Worm (Caenorhabditis elegans) whole organism, L3 larva: ENCODE data around the gene F36D4.5.

Experiments used
- ama-1 ChIP-seq: fragments of 150-350 bp; optimal IDR thresholded peaks from 2 replicates; lab custom pipeline; 2018
- ceh-82 ChIP-seq: fragments of 150-350 bp; optimal IDR thresholded peaks from 2 replicates; lab custom pipeline; 2014; ENCODE audit warnings: missing biosample characterization, missing genetic modification characterization
- egl-27 ChIP-seq: sonication (generic microtip); optimal IDR thresholded peaks from 4 replicates; lab custom pipeline; 2017; ENCODE audit warnings: missing biosample characterization, missing genetic modification reagents, missing genetic modification characterization
- elt-2 ChIP-seq: sonication (generic microtip); optimal IDR thresholded peaks from 2 replicates; lab custom pipeline; 2016; ENCODE audit warnings: missing genetic modification reagents, mild to moderate bottlenecking, missing genetic modification characterization, missing compliant biosample characterization
- elt-3 ChIP-seq, 3 experiments: fragments of 150-350 bp in 1 of 3; sonication (generic microtip) in 2 of 3; optimal IDR thresholded peaks; 2 replicates in 2 of 3; 4 replicates in 1 of 3; lab custom pipeline; 2014 to 2017; ENCODE audit warnings: missing biosample characterization in 3 of 3, missing genetic modification characterization in 3 of 3
- eor-1 ChIP-seq, 2 experiments: fragments of 150-350 bp; optimal IDR thresholded peaks; 2 replicates each; lab custom pipeline; 2014 to 2018; ENCODE audit warnings: missing biosample characterization in 2 of 2, missing genetic modification characterization in 2 of 2
- fkh-10 ChIP-seq: sonication (generic microtip); optimal IDR thresholded peaks from 2 replicates; lab custom pipeline; 2017; ENCODE audit warnings: missing biosample characterization, missing genetic modification reagents, missing genetic modification characterization
- fos-1 ChIP-seq: fragments of 150-350 bp; optimal IDR thresholded peaks from 2 replicates; lab custom pipeline; 2014; ENCODE audit warnings: missing biosample characterization, missing genetic modification characterization
- hmg-11 ChIP-seq: sonication (generic microtip); optimal IDR thresholded peaks from 2 replicates; lab custom pipeline; 2016; ENCODE audit warnings: missing genetic modification characterization, missing compliant biosample characterization
- jun-1 ChIP-seq: fragments of 150-350 bp; optimal IDR thresholded peaks from 2 replicates; lab custom pipeline; 2014; ENCODE audit warnings: missing biosample characterization, missing genetic modification reagents, missing genetic modification characterization
- lin-15B ChIP-seq: fragments of 150-350 bp; optimal IDR thresholded peaks from 2 replicates; lab custom pipeline; 2014; ENCODE audit warnings: missing biosample characterization, missing genetic modification characterization
- lin-39 ChIP-seq: fragments of 150-350 bp; optimal IDR thresholded peaks from 2 replicates; lab custom pipeline; 2018; ENCODE audit warnings: missing biosample characterization, missing genetic modification reagents, missing genetic modification characterization
- lsy-12 ChIP-seq: sonication (generic microtip); optimal IDR thresholded peaks from 2 replicates; lab custom pipeline; 2016; ENCODE audit warnings: mild to moderate bottlenecking, missing genetic modification characterization, missing compliant biosample characterization
- mdl-1 ChIP-seq: fragments of 150-350 bp; optimal IDR thresholded peaks from 2 replicates; lab custom pipeline; 2014; ENCODE audit warnings: missing biosample characterization, missing genetic modification characterization
- mml-1 ChIP-seq: fragments of 150-350 bp; sonication (generic microtip); optimal IDR thresholded peaks from 3 replicates; lab custom pipeline; 2014; ENCODE audit warnings: missing biosample characterization, missing genetic modification characterization
- nfya-1 ChIP-seq: sonication (generic microtip); optimal IDR thresholded peaks from 2 replicates; lab custom pipeline; 2017; ENCODE audit warnings: missing genetic modification characterization, mild to moderate bottlenecking, missing compliant biosample characterization, antibody characterized with exemption, moderate library complexity; ENCODE audit not compliant: insufficient read depth
- nhr-12 ChIP-seq: fragments of 150-350 bp; optimal IDR thresholded peaks from 2 replicates; lab custom pipeline; 2014; ENCODE audit warnings: missing biosample characterization, missing genetic modification characterization
- nhr-23 ChIP-seq: fragments of 150-350 bp; optimal IDR thresholded peaks from 2 replicates; lab custom pipeline; 2014; ENCODE audit warnings: missing biosample characterization, missing genetic modification reagents, missing genetic modification characterization
- nhr-237 ChIP-seq: fragments of 150-350 bp; optimal IDR thresholded peaks from 2 replicates; lab custom pipeline; 2014; ENCODE audit warnings: missing biosample characterization, missing genetic modification characterization
- nhr-25 ChIP-seq: sonication (generic microtip); optimal IDR thresholded peaks from 2 replicates; lab custom pipeline; 2017; ENCODE audit warnings: missing biosample characterization, missing genetic modification characterization
- nhr-28 ChIP-seq: fragments of 150-350 bp; optimal IDR thresholded peaks from 2 replicates; lab custom pipeline; 2014; ENCODE audit warnings: missing biosample characterization, missing genetic modification characterization
- nhr-67 ChIP-seq: fragments of 150-350 bp; optimal IDR thresholded peaks from 2 replicates; lab custom pipeline; 2014; ENCODE audit warnings: missing biosample characterization, missing genetic modification characterization
- nhr-76 ChIP-seq: fragments of 150-350 bp; sonication (generic microtip); optimal IDR thresholded peaks from 5 replicates; lab custom pipeline; 2014; ENCODE audit warnings: missing biosample characterization, missing genetic modification characterization
- nhr-77 ChIP-seq: fragments of 150-350 bp; optimal IDR thresholded peaks from 2 replicates; lab custom pipeline; 2014; ENCODE audit warnings: missing biosample characterization, missing genetic modification characterization
- pha-4 ChIP-seq: fragments of 150-350 bp; optimal IDR thresholded peaks from 2 replicates; lab custom pipeline; 2014; ENCODE audit warnings: missing biosample characterization, missing genetic modification reagents, missing genetic modification characterization
- pqm-1 ChIP-seq: fragments of 150-350 bp; optimal IDR thresholded peaks from 2 replicates; lab custom pipeline; 2017; ENCODE audit warnings: missing biosample characterization, missing genetic modification characterization, inconsistent platforms
- sea-2 ChIP-seq: fragments of 150-350 bp; sonication (generic microtip); optimal IDR thresholded peaks from 4 replicates; lab custom pipeline; 2014; ENCODE audit warnings: missing biosample characterization, missing genetic modification reagents, missing genetic modification characterization
- skn-1 ChIP-seq: fragments of 150-350 bp; optimal IDR thresholded peaks from 2 replicates; lab custom pipeline; 2014; ENCODE audit warnings: missing biosample characterization, missing genetic modification characterization
- tbx-2 ChIP-seq: sonication (generic microtip); optimal IDR thresholded peaks from 2 replicates; lab custom pipeline; 2016; ENCODE audit warnings: mild to moderate bottlenecking, missing genetic modification characterization, missing compliant biosample characterization
- unc-62 ChIP-seq: fragments of 150-350 bp; sonication (generic microtip); optimal IDR thresholded peaks from 4 replicates; lab custom pipeline; 2014; ENCODE audit warnings: missing biosample characterization, missing genetic modification reagents, missing genetic modification characterization
- zag-1 ChIP-seq: fragments of 150-350 bp; optimal IDR thresholded peaks from 2 replicates; lab custom pipeline; 2014; ENCODE audit warnings: missing biosample characterization, missing genetic modification characterization
- ztf-11 ChIP-seq: fragments of 150-350 bp; optimal IDR thresholded peaks from 2 replicates; lab custom pipeline; 2014; ENCODE audit warnings: missing biosample characterization, missing genetic modification characterization

F36D4.5 gene

ce11 chrV:9422745-9423144 is 2.9 kb downstream of the F36D4.5 start:
- peak; percentile 40 for TF ChIP-seq nhr-25 (tag; lab: Kevin White, UChicago)
- TF ChIP-seq jun-1, result no peak
- no peak for TF ChIP-seq lsy-12
- peak; percentile 54 for TF ChIP-seq hmg-11 (tag; lab: Kevin White, UChicago)
- peak; percentile 15 for TF ChIP-seq nfya-1 (tag; lab: Kevin White, UChicago)
- no peak for TF ChIP-seq ama-1 (lab: Kevin White, UChicago)
- no peak for TF ChIP-seq zag-1 (tag; lab: Kevin White, UChicago)
- TF ChIP-seq nhr-23 (tag; lab: Kevin White, UChicago), result no peak
- TF ChIP-seq pha-4 (tag; lab: Kevin White, UChicago), result peak; percentile 30

DNA sequence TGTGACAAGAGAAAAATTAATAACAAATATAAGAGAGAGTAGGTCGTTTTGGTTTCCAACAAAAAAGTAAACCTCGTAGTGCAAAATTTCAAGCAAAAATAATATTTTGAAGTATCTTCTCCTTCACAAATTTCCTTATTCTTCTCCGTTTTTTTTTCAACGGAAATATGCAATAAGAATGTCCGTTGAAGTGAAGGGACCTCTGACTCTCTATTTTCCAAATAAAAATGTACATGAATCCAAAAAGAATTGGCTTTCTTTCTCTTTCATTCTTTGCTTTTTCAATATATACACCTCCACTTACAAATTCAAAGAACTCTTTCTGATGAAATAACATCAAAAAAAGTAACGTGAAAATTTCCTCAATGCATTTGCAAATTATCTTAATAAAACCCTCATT is 9.0 kb downstream of the F36D4.5 start, which contains the start of gene F36D4.1:
Gene F36D4.1, plus strand, starts transcription at position 301 of the 400 bp plus-strand sequence.
- TF ChIP-seq skn-1 (tag; lab: Kevin White, UChicago), result no peak
- TF ChIP-seq tbx-2 (tag; lab: Kevin White, UChicago), result no peak
- TF ChIP-seq pha-4 (tag; lab: Kevin White, UChicago), result no peak
- no peak for TF ChIP-seq jun-1
- no peak for TF ChIP-seq mml-1 (tag; lab: Kevin White, UChicago)
- no peak for TF ChIP-seq mdl-1 (tag; lab: Kevin White, UChicago)
- no peak for TF ChIP-seq fos-1 (tag; lab: Kevin White, UChicago)
- no peak for TF ChIP-seq fkh-10 (GFP tag; lab: Kevin White, UChicago)
- no peak for TF ChIP-seq nhr-76 (tag; lab: Kevin White, UChicago)
- TF ChIP-seq nhr-25 (tag; lab: Kevin White, UChicago), result no peak
- no peak for TF ChIP-seq elt-3 (tag; optimal IDR thresholded peaks at IDR 0.05; lab: Kevin White, UChicago)
- TF ChIP-seq sea-2 (GFP tag; lab: Kevin White, UChicago), result no peak
- TF ChIP-seq nhr-237 (tag; lab: Kevin White, UChicago), result no peak
- no peak for TF ChIP-seq egl-27 (tag; lab: Kevin White, UChicago)
- TF ChIP-seq ceh-82 (tag; lab: Kevin White, UChicago), result no peak

ce11 chrV:9414516-9414915 is 11.1 kb downstream of the F36D4.5 start, which contains the start of gene F36D4.4:
F36D4.4 (minus strand) TSS chrV:9414616.
- TF ChIP-seq fos-1 (tag; lab: Kevin White, UChicago) (no peak), nhr-77 (tag; lab: Kevin White, UChicago) (no peak), tbx-2 (tag; lab: Kevin White, UChicago) (no peak), mml-1 (tag; lab: Kevin White, UChicago) (no peak), unc-62 (no peak), nhr-12 (no peak), sea-2 (GFP tag; lab: Kevin White, UChicago) (no peak), ztf-11 (tag; lab: Kevin White, UChicago) (no peak)

DNA sequence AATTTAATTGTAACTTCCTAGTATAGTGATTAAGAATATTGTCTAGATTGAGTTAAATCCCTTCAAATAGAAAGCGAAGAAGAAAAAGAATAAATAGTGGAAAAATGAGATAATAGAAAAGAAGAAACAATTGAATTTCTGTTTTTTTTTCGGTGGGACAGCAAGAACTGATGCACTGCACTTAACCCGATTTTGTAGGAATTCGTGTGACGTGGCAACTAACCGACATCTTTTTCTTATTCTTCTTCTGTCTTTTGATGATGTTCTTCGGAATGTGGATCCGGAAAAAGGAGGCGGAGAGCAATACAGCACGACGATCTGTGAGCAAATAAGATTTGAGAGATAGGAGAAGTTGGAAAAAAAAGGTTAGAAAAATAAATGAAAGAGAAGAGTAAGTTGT is 16.7 kb downstream of the F36D4.5 start:
- TF ChIP-seq nhr-67 (tag; lab: Kevin White, UChicago) (no peak), fkh-10 (GFP tag; lab: Kevin White, UChicago) (peak; percentile 42), jun-1 (no peak)

DNA sequence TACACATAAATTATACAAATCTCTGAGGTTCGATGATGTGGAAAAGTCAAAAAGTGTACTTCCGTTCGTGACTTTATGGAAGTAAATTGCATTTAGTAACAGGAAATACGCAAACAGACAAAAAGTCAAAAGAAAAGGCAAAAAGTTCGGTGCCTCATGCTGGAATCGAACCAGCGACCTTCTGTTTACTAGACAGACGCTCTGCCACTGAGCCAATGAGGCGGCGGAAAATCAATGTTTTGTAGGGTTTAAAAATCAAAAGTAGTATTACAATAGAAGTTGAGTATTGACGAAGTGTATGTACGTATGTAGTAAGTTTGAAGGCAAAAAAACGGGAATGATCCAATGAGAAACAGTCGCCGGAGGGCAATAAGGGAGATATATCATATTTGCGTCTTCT is 18.7 kb downstream of the F36D4.5 start:
- no peak for TF ChIP-seq elt-2 (tag; lab: Kevin White, UChicago)
- TF ChIP-seq skn-1 (tag; lab: Kevin White, UChicago), result no peak
- no peak for TF ChIP-seq lin-15B (tag; lab: Kevin White, UChicago)
- peak; percentile 61 for TF ChIP-seq pha-4 (tag; lab: Kevin White, UChicago)
- peak; percentile 55 for TF ChIP-seq pqm-1 (tag; lab: Kevin White, UChicago)
- no peak for TF ChIP-seq mdl-1 (tag; lab: Kevin White, UChicago)
- no peak for TF ChIP-seq sea-2 (GFP tag; lab: Kevin White, UChicago)
- TF ChIP-seq unc-62, result no peak
- no peak for TF ChIP-seq nhr-28
- TF ChIP-seq mml-1 (tag; lab: Kevin White, UChicago), result no peak
- TF ChIP-seq eor-1 (tag; optimal IDR thresholded peaks at IDR 0.05; lab: Kevin White, UChicago), result no peak
- peak; percentile 8 for TF ChIP-seq nfya-1 (tag; lab: Kevin White, UChicago)

DNA sequence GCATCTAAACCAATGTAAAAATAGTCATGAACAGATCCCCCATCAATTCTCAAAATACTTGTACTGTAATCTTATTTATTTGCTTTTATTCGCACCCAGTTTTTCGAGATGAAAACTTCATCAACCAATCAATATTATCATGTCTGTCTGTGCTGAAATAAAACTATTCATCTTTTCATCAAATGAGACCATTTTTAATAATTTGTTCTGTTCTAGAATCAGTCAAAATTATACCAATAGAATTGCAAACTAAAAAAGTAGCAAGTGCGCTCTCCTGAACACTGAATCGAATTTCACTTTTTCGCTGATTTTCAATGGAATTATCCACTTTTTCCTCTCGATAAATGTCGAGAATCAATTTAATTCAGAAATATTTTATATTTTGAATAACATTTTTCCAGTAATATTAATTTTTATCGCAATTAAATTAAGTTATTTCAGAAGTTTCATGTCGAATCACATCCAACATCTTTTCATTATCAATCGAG is 25.7 kb downstream of the F36D4.5 start, which contains the start of gene trpp-4:
Gene trpp-4, plus strand, starts transcription at position 442 of the 488 bp plus-strand sequence.
- TF ChIP-seq pha-4 (tag; lab: Kevin White, UChicago) (peak; percentile 17), lin-39 (no peak)
